Fruit fly (Drosophila melanogaster) Kc167 (cell line): ENCODE data around the gene TfIIA-S.

Experiments used
- Myc ChIP-seq: fragments of >200 bp; optimal IDR thresholded peaks from 2 replicates; lab custom pipeline; 2017; ENCODE audit warnings: missing external identifiers
- Sin3A ChIP-seq: fragments of >200 bp; optimal IDR thresholded peaks from 2 replicates; lab custom pipeline; 2018; ENCODE audit warnings: missing external identifiers
- h ChIP-seq: fragments of >200 bp; optimal IDR thresholded peaks from 3 replicates; lab custom pipeline; 2018; ENCODE audit warnings: missing external identifiers
- insv ChIP-seq: fragments of >200 bp; optimal IDR thresholded peaks from 3 replicates; lab custom pipeline; 2018; ENCODE audit warnings: missing external identifiers
- psq ChIP-seq: fragments of >200 bp; optimal IDR thresholded peaks from 2 replicates; lab custom pipeline; 2017; ENCODE audit warnings: missing external identifiers
- ttk ChIP-seq: sonication (Bioruptor generic); optimal IDR thresholded peaks from 2 replicates; lab custom pipeline; 2017; ENCODE audit warnings: missing external identifiers

The TfIIA-S gene

DNA sequence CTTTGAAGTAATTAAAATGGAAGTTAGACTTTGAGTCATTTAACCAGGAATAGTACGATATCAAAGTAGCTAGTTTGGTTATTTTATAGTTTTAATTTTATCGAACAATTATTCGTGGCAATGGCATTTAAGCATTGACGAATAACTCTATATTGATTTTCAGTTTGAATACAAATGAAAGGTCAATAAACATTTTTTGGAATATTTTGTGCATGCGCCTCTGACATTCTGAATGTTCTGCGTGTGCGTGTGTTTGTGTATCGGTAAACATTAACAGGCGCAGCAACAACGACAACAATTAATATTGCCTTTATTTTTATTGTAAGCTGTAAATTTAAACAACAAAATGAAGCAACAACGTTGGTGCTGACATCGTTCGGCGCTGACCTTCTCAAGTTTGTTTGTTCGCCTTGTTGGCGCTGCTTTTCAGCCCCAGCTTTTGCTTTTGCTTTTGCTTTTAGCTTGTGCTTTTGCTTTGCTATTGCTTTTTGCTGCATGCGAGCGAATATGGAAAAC lies 18.5 kb upstream of the TfIIA-S start:
- TF ChIP-seq Sin3A (lab: Kevin White, UChicago) (no peak), Myc (lab: Kevin White, UChicago) (no peak), ttk (lab: Kevin White, UChicago) (no peak)

DNA sequence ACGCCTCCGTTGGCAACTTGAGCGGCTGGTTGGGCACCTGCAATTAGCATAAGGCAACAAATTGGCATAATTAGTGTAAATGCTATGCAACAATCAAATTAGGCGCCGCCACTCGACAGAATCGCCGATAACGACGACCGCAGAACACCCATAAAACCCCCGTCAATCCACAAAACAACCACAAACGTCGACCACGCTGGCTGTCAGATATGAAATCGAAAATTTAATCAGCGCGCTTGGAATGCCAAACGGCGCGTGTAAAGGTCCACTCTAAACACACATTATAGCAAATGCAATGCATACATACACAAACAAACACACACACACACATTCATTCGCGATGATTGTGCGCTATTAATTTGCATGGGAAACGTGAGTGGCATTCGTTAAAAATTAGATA lies 12.6 kb upstream of the TfIIA-S start:
- TF ChIP-seq Sin3A (lab: Kevin White, UChicago) (no peak), ttk (lab: Kevin White, UChicago) (no peak), Myc (lab: Kevin White, UChicago) (no peak), psq (lab: Kevin White, UChicago) (no peak), insv (no peak), h (lab: Kevin White, UChicago) (no peak)

DNA sequence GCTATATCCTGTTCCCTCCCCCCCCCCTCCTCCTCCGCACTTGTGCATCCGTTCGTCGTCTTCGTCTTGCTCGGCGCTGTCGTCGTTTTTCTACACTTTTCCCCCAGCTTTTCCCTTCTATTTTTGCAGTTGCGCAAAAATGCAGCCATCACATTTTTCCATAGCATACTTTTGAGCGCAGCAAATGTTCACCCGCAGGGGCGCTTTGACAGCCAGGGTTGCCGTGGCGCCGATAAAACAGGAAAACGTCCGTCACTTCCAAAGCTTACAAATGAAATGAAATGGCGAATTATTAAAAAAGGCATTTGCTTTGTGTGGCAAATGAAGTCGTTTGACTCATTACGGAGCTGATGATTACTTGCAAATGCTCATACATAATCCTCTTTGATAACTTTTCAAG lies 11.7 kb upstream of the TfIIA-S start:
- TF ChIP-seq insv (no peak), h (lab: Kevin White, UChicago) (no peak), psq (lab: Kevin White, UChicago) (no peak), Sin3A (lab: Kevin White, UChicago) (no peak), Myc (lab: Kevin White, UChicago) (no peak), ttk (lab: Kevin White, UChicago) (no peak)

dm6 chr3R:23902034-23902433 lies 11.2 kb upstream of the TfIIA-S start:
- TF ChIP-seq ttk (lab: Kevin White, UChicago) (no peak), psq (lab: Kevin White, UChicago) (no peak), insv (no peak)

DNA sequence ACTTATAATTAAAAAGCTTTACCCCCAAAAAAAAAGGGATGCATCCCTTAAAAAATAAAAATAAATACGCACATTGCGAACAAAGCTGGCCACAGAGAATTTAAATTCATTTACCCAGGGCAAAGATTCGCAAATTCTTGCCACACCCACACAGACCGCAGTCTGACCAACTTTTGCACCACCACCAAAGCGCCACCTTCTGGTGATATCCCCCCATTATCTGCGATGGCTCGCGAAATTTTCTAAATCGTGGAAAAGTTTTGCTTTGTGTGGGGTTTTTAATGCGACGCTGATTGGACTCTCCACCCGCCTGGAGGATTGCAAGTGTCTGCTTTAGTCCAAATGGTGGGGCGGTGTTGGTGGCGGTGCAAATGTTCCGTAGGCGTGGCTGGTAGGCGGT lies 9.2 kb upstream of the TfIIA-S start:
- no peak for TF ChIP-seq Myc (lab: Kevin White, UChicago)
- no peak for TF ChIP-seq psq (lab: Kevin White, UChicago)
- no peak for TF ChIP-seq h (lab: Kevin White, UChicago)
- no peak for TF ChIP-seq ttk (lab: Kevin White, UChicago)
- no peak for TF ChIP-seq Sin3A (lab: Kevin White, UChicago)
- no peak for TF ChIP-seq insv

dm6 chr3R:23893460-23893859 lies 2.6 kb upstream of the TfIIA-S start, which contains the start of gene tbrd-1:
TSS of gene tbrd-1 (minus strand) at chr3R:23893560.
- TF ChIP-seq h (lab: Kevin White, UChicago) = no peak
- no peak for TF ChIP-seq psq (lab: Kevin White, UChicago)
- no peak for TF ChIP-seq Myc (lab: Kevin White, UChicago)
- no peak for TF ChIP-seq insv
- TF ChIP-seq ttk (lab: Kevin White, UChicago) = no peak
- no peak for TF ChIP-seq Sin3A (lab: Kevin White, UChicago)

dm6 chr3R:23889922-23890321 lies 938 bp downstream of the TfIIA-S start, which contains the start of gene Pli:
TSS of gene Pli (minus strand) at chr3R:23890052.
- TF ChIP-seq psq (lab: Kevin White, UChicago) (no peak), ttk (lab: Kevin White, UChicago) (no peak), Sin3A (lab: Kevin White, UChicago) (no peak), insv (no peak), Myc (lab: Kevin White, UChicago) (no peak), h (lab: Kevin White, UChicago) (no peak)

DNA sequence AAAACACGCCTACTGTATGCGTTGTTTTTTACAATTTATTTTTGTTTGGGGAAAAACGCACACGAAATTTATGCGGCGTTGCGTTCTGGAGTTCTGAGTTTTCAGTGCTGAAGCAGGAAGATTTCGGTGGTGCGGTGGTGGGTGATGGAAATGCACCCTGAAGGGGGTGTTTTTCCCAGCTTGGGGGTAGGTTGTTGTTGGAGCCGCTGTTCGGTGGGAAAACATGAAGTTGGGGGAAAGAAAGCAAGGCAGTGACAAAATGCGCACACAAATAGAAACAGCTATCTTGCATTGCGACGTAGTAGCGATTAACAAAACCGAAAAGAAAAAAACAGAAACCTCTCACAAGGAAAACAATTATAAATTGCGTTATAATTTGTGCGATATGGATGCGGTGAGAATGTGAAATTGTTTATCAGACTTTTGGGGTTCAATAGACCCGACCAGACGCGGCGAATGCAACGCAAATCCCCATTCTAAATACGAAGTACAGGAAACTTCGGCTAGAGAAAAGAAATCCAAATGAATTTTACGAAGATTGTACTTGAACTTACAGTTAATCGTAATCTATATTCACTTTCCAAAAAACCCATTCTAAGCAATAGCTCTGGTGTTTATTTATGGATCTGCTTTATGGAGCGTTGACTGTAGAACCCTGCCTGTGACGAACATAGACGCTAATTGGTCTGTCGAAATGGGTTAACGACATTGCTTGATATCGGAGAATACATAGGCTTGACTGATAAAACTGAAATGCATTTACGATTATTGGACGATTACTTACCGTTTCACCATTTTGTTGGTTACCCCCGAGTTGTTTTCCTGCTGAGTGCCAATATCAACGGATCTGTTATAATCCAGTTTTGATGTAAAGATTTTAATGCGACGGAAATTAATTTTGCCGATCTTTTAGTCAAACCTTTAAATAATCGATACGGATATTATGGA lies 2.3 kb downstream of the TfIIA-S start:
- TF ChIP-seq ttk (lab: Kevin White, UChicago) (no peak), Sin3A (lab: Kevin White, UChicago) (no peak), psq (lab: Kevin White, UChicago) (no peak), h (lab: Kevin White, UChicago) (no peak), Myc (lab: Kevin White, UChicago) (no peak), insv (no peak)

DNA sequence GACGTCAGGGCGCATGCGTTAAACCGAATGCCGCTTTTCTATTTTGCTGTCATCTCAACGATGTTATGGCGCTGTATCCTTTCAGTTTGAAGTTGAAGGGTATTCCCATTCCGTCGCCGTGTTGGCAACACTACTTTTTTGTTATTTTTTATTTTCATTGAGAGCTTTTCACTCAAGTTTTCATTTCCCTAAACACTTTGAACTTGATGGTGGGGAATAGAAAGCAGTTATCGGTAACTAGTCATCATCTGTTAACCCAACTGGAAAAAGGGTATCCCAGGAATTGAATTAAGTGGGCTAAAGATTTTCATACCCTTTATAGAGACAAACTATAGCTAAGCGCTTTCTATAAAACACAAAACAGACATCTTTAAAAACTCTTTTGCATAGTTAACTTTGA lies 3.3 kb downstream of the TfIIA-S start:
- TF ChIP-seq psq (lab: Kevin White, UChicago) = no peak
- no peak for TF ChIP-seq Sin3A (lab: Kevin White, UChicago)

DNA sequence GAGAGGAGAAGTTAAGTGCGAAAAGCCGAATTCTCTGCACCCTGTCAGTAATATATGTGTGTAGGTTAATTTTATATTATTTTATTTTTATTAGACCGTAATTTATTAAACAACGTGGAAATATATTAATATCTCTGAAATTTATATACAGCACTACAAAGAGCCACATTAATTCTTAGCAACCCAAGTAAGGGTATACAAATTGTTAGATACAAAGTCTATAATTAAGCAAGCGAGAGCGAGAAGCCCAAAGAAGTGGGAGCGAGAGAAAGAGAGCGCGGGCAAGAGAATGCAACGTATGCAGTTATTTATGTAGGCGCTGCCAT lies 3.8 kb downstream of the TfIIA-S start:
- no peak for TF ChIP-seq Myc (lab: Kevin White, UChicago)
- no peak for TF ChIP-seq ttk (lab: Kevin White, UChicago)
- no peak for TF ChIP-seq h (lab: Kevin White, UChicago)
- TF ChIP-seq Sin3A (lab: Kevin White, UChicago) = no peak
- TF ChIP-seq insv = no peak
- no peak for TF ChIP-seq psq (lab: Kevin White, UChicago)

DNA sequence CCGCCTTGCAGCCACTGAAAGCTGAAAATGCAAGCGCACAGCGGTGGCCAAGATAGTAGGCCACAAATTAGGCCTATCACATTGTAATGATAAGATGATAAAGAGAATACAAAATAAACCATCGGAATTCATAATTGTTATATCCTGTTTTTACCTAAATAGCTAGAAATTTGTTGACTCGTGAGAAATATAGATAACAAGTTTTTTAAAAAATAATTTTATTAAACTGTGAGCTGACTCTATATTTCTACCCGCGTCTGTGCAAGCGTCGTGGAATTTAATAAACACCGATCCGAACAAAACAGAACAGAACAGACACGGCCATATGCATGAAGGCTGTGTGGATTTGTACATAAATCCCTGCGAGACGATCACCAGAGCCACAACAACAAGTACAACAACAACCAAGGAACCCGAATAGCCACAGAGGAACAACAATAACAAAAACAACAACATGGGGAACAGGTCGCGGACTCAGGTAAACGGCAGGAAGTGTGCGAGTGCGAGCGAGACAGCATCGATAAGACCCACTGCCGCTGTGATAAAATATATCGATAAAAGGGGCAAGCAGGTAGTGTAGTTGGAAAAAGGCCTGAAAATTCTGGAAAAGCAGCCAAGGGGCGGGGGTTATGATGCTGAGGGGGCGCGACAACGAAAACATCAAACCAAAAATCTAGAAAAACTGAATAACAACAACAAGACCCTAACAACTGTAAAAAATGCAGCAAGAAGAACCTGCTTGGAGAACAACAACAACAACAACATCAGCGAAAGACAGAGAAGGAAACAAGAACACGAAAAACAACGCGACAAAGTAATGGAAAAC lies 4.4 kb downstream of the TfIIA-S start:
- TF ChIP-seq ttk (lab: Kevin White, UChicago) (no peak), h (lab: Kevin White, UChicago) (no peak), Myc (lab: Kevin White, UChicago) (no peak), psq (lab: Kevin White, UChicago) (no peak), insv (no peak), Sin3A (lab: Kevin White, UChicago) (no peak)
